Worm (Caenorhabditis elegans) whole organism, early embryonic: ENCODE results near the gene str-220.

Experiments used
- F13C5.2 ChIP-seq: sonication (generic microtip); optimal IDR thresholded peaks from 2 replicates; lab custom pipeline; 2017; ENCODE audit warnings: mild to moderate bottlenecking, missing genetic modification characterization, inconsistent platforms, missing compliant biosample characterization
- ets-7 ChIP-seq: sonication (generic microtip); optimal IDR thresholded peaks from 2 replicates; lab custom pipeline; 2016; ENCODE audit warnings: missing genotype, missing genetic modification characterization, missing compliant biosample characterization
- hmbx-1 ChIP-seq: sonication (generic microtip); optimal IDR thresholded peaks from 2 replicates; lab custom pipeline; 2016; ENCODE audit warnings: mild to moderate bottlenecking, missing genetic modification characterization, missing compliant biosample characterization

ce11 chrIV:7152409-7152808 is 18.7 kb downstream of the str-220 start, which contains the start of gene col-113:
- no peak for TF ChIP-seq F13C5.2
- TF ChIP-seq ets-7 (tag; lab: Kevin White, UChicago) = no peak
- no peak for TF ChIP-seq hmbx-1 (tag; lab: Kevin White, UChicago)
